Fruit fly (Drosophila melanogaster) whole organism, adult: Measurements from ENCODE around the gene zetaCOP.

Source experiments
- CG11617 ChIP-seq: fragments of 200-800 bp; sonication (Bioruptor generic); optimal IDR thresholded peaks from 2 replicates; lab custom pipeline; 2017; ENCODE audit warnings: mild to moderate bottlenecking, missing biosample characterization, missing genetic modification reagents, missing genetic modification characterization
- CG12768 ChIP-seq: fragments of 200-800 bp; sonication (Bioruptor generic); optimal IDR thresholded peaks from 2 replicates; lab custom pipeline; 2017; ENCODE audit warnings: missing biosample characterization, missing genetic modification characterization, mild to moderate bottlenecking, moderate library complexity, missing genetic modification reagents
- CG14711 ChIP-seq: fragments of 200-800 bp; sonication (Bioruptor generic); optimal IDR thresholded peaks from 2 replicates; lab custom pipeline; 2018; ENCODE audit warnings: missing biosample characterization, mild to moderate bottlenecking, missing genetic modification characterization, moderate library complexity
- CG1620 ChIP-seq: fragments of 200-800 bp; sonication (Bioruptor generic); optimal IDR thresholded peaks from 2 replicates; lab custom pipeline; 2016; ENCODE audit warnings: missing biosample characterization, missing genetic modification characterization
- CG7045 ChIP-seq: fragments of 200-800 bp; sonication (Bioruptor generic); optimal IDR thresholded peaks from 2 replicates; lab custom pipeline; 2017; ENCODE audit warnings: missing biosample characterization, mild to moderate bottlenecking, missing genetic modification characterization
- Mnt ChIP-seq: fragments of 200-800 bp; sonication (Bioruptor generic); optimal IDR thresholded peaks from 2 replicates; lab custom pipeline; 2016; ENCODE audit warnings: missing biosample characterization, mild to moderate bottlenecking, missing genetic modification characterization
- cic ChIP-seq: fragments of 200-800 bp; sonication (Bioruptor generic); optimal IDR thresholded peaks from 2 replicates; lab custom pipeline; 2017; ENCODE audit warnings: missing biosample characterization, mild to moderate bottlenecking, missing genetic modification characterization, moderate library complexity
- cnc ChIP-seq, 2 experiments: fragments of >200 bp; optimal IDR thresholded peaks; 2 replicates each; lab custom pipeline; 2017
- kay ChIP-seq: fragments of 200-800 bp; sonication (Bioruptor generic); peaks from one replicate; lab custom pipeline; 2016; ENCODE audit warnings: missing biosample characterization, missing genetic modification characterization, borderline replicate concordance
- ovo ChIP-seq: fragments of 200-800 bp; sonication (Bioruptor generic); optimal IDR thresholded peaks from 2 replicates; lab custom pipeline; 2016; ENCODE audit warnings: missing biosample characterization, missing genetic modification characterization
- tj ChIP-seq: fragments of 200-800 bp; sonication (Bioruptor generic); optimal IDR thresholded peaks from 3 replicates; lab custom pipeline; 2017; ENCODE audit warnings: missing biosample characterization, mild to moderate bottlenecking, missing genetic modification characterization, moderate library complexity
- toe ChIP-seq: fragments of 200-800 bp; sonication (Bioruptor generic); optimal IDR thresholded peaks from 2 replicates; lab custom pipeline; 2016; ENCODE audit warnings: missing biosample characterization, missing genetic modification characterization

dm6 chr3L:16645323-16645982 lies 27.9 kb downstream of the zetaCOP start:
- TF ChIP-seq CG14711 (tag; lab: Kevin White, UChicago) = no peak
- no peak for TF ChIP-seq kay (GFP tag; lab: Kevin White, UChicago)
- TF ChIP-seq CG7045 = no peak
- TF ChIP-seq toe (GFP tag; lab: Kevin White, UChicago) = no peak
- TF ChIP-seq Mnt (GFP tag; lab: Kevin White, UChicago) = no peak
- TF ChIP-seq CG11617 (GFP tag; lab: Kevin White, UChicago) = no peak
- no peak for TF ChIP-seq tj (GFP tag; lab: Kevin White, UChicago)
- no peak for TF ChIP-seq cnc (optimal IDR thresholded peaks at IDR 0.05; lab: Kevin White, UChicago)
- no peak for TF ChIP-seq CG12768
- TF ChIP-seq ovo (GFP tag; lab: Kevin White, UChicago) = no peak
- TF ChIP-seq cic (GFP tag; lab: Kevin White, UChicago) = no peak
- TF ChIP-seq CG1620 (GFP tag; lab: Kevin White, UChicago) = no peak
